Worm (Caenorhabditis elegans) whole organism, late embryonic: ENCODE results near the gene obr-2.

Source experiments
- dmd-4 ChIP-seq: sonication (generic microtip); optimal IDR thresholded peaks from 2 replicates; lab custom pipeline; 2016; ENCODE audit warnings: borderline replicate concordance, missing genetic modification characterization, missing compliant biosample characterization
- nhr-11 ChIP-seq: fragments of 150-350 bp; optimal IDR thresholded peaks from 2 replicates; lab custom pipeline; 2014; ENCODE audit warnings: missing biosample characterization, missing genetic modification characterization
- rnt-1 ChIP-seq: sonication (generic microtip); optimal IDR thresholded peaks from 2 replicates; lab custom pipeline; 2016; ENCODE audit warnings: missing genetic modification characterization, missing compliant biosample characterization
- syd-9 ChIP-seq: sonication (generic microtip); optimal IDR thresholded peaks from 2 replicates; lab custom pipeline; 2016; ENCODE audit warnings: mild to moderate bottlenecking, missing genetic modification characterization, moderate library complexity, missing compliant biosample characterization
- tbx-2 ChIP-seq: sonication (generic microtip); optimal IDR thresholded peaks from 2 replicates; lab custom pipeline; 2016; ENCODE audit warnings: missing genetic modification characterization, missing compliant biosample characterization
- ttx-3 ChIP-seq: sonication (generic microtip); optimal IDR thresholded peaks from 2 replicates; lab custom pipeline; 2016; ENCODE audit warnings: missing genetic modification reagents, missing genetic modification characterization, missing compliant biosample characterization
- unc-55 ChIP-seq: sonication (generic microtip); optimal IDR thresholded peaks from 2 replicates; lab custom pipeline; 2017; ENCODE audit warnings: missing biosample characterization, missing genetic modification reagents, missing genetic modification characterization

ce11 chrV:15001536-15001935, 12.5 kb downstream of the obr-2 start:
- no peak for TF ChIP-seq nhr-11 (tag; lab: Kevin White, UChicago)
- no peak for TF ChIP-seq unc-55 (GFP tag; lab: Kevin White, UChicago)
- no peak for TF ChIP-seq dmd-4 (tag; lab: Kevin White, UChicago)
- no peak for TF ChIP-seq tbx-2 (tag; lab: Kevin White, UChicago)
- TF ChIP-seq ttx-3: no peak
- TF ChIP-seq syd-9 (tag; lab: Kevin White, UChicago): no peak
- no peak for TF ChIP-seq rnt-1 (tag; lab: Kevin White, UChicago)
